Worm (Caenorhabditis elegans): ENCODE results near the gene ugt-4.

DNA sequence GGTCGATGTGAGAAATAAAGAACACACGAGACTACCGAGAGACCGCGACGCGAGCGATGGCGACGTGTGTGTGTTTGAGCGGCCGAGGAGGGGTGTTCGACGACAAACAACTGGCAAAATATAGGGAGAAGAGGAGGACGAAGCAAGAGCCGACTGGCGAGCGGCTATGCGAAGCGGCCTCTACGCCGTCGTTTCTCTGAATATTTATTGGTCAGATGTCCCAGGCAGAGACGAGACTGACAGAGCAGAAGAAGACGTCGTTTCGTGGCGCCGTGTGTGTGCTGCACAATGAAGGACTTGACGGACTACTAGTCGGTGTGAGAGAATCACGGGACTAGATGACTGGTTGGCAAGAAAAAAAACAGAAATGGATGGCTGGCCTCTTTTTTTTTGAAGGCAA, 24.0 kb upstream of the ugt-4 start:
- no peak for TF ChIP-seq nhr-77 (tag; optimal IDR thresholded peaks at IDR 0.05)
- no peak for TF ChIP-seq skn-1 (tag; optimal IDR thresholded peaks at IDR 0.05)
- no peak for TF ChIP-seq ceh-16 (tag; optimal IDR thresholded peaks at IDR 0.05)
- no peak for TF ChIP-seq nhr-237 (tag; optimal IDR thresholded peaks at IDR 0.05)
- peak; percentile 27 for TF ChIP-seq zag-1 (tag; optimal IDR thresholded peaks at IDR 0.05)
- TF ChIP-seq elt-1 (tag; optimal IDR thresholded peaks at IDR 0.05), result no peak
- TF ChIP-seq lsy-2 (tag; optimal IDR thresholded peaks at IDR 0.05), result peak in 1 of 2 experiments; percentile 45
- no peak for TF ChIP-seq ama-1 (optimal IDR thresholded peaks at IDR 0.05)
- TF ChIP-seq unc-39 (tag; optimal IDR thresholded peaks at IDR 0.05), result no peak
- TF ChIP-seq mdl-1 (tag; optimal IDR thresholded peaks at IDR 0.05), result peak in 1 of 2 experiments; percentile 7
